Worm (Caenorhabditis elegans) whole organism, early embryonic: Measurements from ENCODE around the gene nmur-3.

Experiments
- B0310.2 ChIP-seq: sonication (generic microtip); optimal IDR thresholded peaks from 2 replicates; lab custom pipeline; 2016; ENCODE audit warnings: mild to moderate bottlenecking, missing genetic modification characterization, missing compliant biosample characterization
- aly-1 ChIP-seq: sonication (generic microtip); optimal IDR thresholded peaks from 2 replicates; lab custom pipeline; 2016; ENCODE audit warnings: missing genetic modification characterization, missing compliant biosample characterization
- ama-1 ChIP-seq: fragments of 150-350 bp; optimal IDR thresholded peaks from 2 replicates; lab custom pipeline; 2014
- ceh-13 ChIP-seq: fragments of 200-800 bp; sonication (Bioruptor generic); optimal IDR thresholded peaks from 2 replicates; lab custom pipeline; 2018; ENCODE audit warnings: mild to moderate bottlenecking, missing genetic modification characterization, missing compliant biosample characterization
- flt-1 ChIP-seq: fragments of 200-800 bp; sonication (Bioruptor generic); IDR thresholded peaks from 2 replicates; pipeline ENCODE4 v1.3.6; 2022; ENCODE audit warnings: missing genetic modification characterization, missing compliant biosample characterization
- hmg-4 ChIP-seq: fragments of 200-800 bp; sonication (Bioruptor generic); optimal IDR thresholded peaks from 2 replicates; lab custom pipeline; 2018; ENCODE audit warnings: mild to moderate bottlenecking, missing genetic modification characterization, missing compliant biosample characterization
- pes-1 ChIP-seq: fragments of 200-800 bp; sonication (Bioruptor generic); IDR thresholded peaks from 2 replicates; pipeline ENCODE4 v1.3.6; 2022; ENCODE audit warnings: missing genetic modification reagents, missing genetic modification characterization, missing compliant biosample characterization
- tra-4 ChIP-seq: sonication (generic microtip); optimal IDR thresholded peaks from 2 replicates; lab custom pipeline; 2017; ENCODE audit warnings: missing genetic modification characterization, missing compliant biosample characterization

DNA sequence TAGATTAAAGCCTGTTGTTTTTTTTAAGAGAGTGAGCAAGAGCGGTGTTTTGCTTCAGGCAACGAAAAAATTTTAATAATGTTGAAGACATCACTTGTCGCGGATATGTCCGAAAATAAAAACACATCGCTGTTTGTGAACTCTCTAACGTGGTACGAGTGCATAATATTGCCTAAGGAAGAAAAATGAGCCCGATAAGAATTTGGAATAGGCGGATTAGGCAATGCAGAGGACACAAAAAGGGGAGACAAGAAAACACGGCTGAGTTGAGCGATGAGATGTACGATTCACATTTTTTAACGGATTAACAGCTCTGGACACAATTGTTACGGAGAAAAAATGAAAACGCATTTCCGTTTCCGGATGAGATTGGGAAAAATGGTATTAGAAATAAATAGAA is 38.9 kb upstream of the nmur-3 start:
- TF ChIP-seq aly-1 (no peak), ama-1 (lab: Kevin White, UChicago) (no peak), flt-1 (GFP tag; lab: Robert Waterston, UW) (no peak), tra-4 (tag; lab: Kevin White, UChicago) (no peak), pes-1 (GFP tag; lab: Robert Waterston, UW) (no peak), B0310.2 (no peak), hmg-4 (GFP tag; lab: Kevin White, UChicago) (no peak), ceh-13 (no peak)
